Fruit fly (Drosophila melanogaster) whole organism: Measurements from ENCODE around the gene NimC2.

Experiments
- CG8478 ChIP-seq: fragments of >200 bp; optimal IDR thresholded peaks from 2 replicates; lab custom pipeline; 2018; ENCODE audit warnings: inconsistent platforms
- Dll ChIP-seq: fragments of >200 bp; optimal IDR thresholded peaks from 2 replicates; lab custom pipeline; 2017
- EcR ChIP-seq, 2 experiments: fragments of >200 bp; optimal IDR thresholded peaks; 2 replicates each; lab custom pipeline; 2017; ENCODE audit warnings: missing biosample characterization in 2 of 2, missing genetic modification characterization in 2 of 2, missing genetic modification reagents in 2 of 2
- pan ChIP-seq: fragments of >200 bp; optimal IDR thresholded peaks from 2 replicates; lab custom pipeline; 2017
- psq ChIP-seq: fragments of >200 bp; optimal IDR thresholded peaks from 2 replicates; lab custom pipeline; 2017
- usp ChIP-seq: fragments of >200 bp; optimal IDR thresholded peaks from 2 replicates; lab custom pipeline; 2017; ENCODE audit warnings: missing biosample characterization, missing genetic modification characterization, mixed read lengths

- TF ChIP-seq psq = no peak
- no peak for TF ChIP-seq CG8478 (lab: Kevin White, UChicago)
- TF ChIP-seq Dll (lab: Kevin White, UChicago) = no peak
- no peak for TF ChIP-seq EcR (GFP tag; optimal IDR thresholded peaks at IDR 0.05; lab: Kevin White, UChicago)
- no peak for TF ChIP-seq usp
- TF ChIP-seq pan (lab: Kevin White, UChicago) = no peak
Measured at dm6 chr2L:14022130-14022735, 42.3 kb downstream of the NimC2 start.
